Worm (Caenorhabditis elegans): ENCODE data around the gene hosl-1.

hosl-1 gene

ce11 chrX:4616832-4617231, 20.1 kb upstream of the hosl-1 start (continued):
- TF ChIP-seq ceh-28 (tag; optimal IDR thresholded peaks at IDR 0.05) (no peak), ceh-82 (tag; optimal IDR thresholded peaks at IDR 0.05) (no peak), aha-1 (tag) (peak; percentile 66), nhr-237 (tag; optimal IDR thresholded peaks at IDR 0.05) (no peak), snpc-1.2 (GFP tag; IDR thresholded peaks at IDR 0.05) (no peak), fkh-10 (GFP tag; optimal IDR thresholded peaks at IDR 0.05) (no peak), ama-1 (optimal IDR thresholded peaks at IDR 0.05) (no peak), nhr-6 (tag; optimal IDR thresholded peaks at IDR 0.05) (peak; percentile 27), ceh-62 (tag; optimal IDR thresholded peaks at IDR 0.05) (no peak), tra-1 (GFP tag; IDR thresholded peaks at IDR 0.05) (peak; percentile 22; the same call in 1 of the 2 replicates), zag-1 (tag; optimal IDR thresholded peaks at IDR 0.05) (no peak), dve-1 (tag; optimal IDR thresholded peaks at IDR 0.05; ENCODE audit: insufficient read depth) (peak; percentile 11), pqm-1 (tag; optimal IDR thresholded peaks at IDR 0.05) (no peak), lin-39 (tag; optimal IDR thresholded peaks at IDR 0.05) (no peak), zip-2 (tag; optimal IDR thresholded peaks at IDR 0.05) (no peak)

ce11 chrX:4619582-4619981, 17.3 kb upstream of the hosl-1 start, which contains the start of gene pqn-65:
pqn-65 (minus strand) TSS chrX:4619635.
- TF ChIP-seq dpl-1 (GFP tag; optimal IDR thresholded peaks at IDR 0.05) = peak; percentile 44
- peak; percentile 9 for TF ChIP-seq dve-1 (tag; optimal IDR thresholded peaks at IDR 0.05; ENCODE audit: insufficient read depth)
- peak in 1 of 2 experiments; percentile 52 for TF ChIP-seq lsy-2 (tag; optimal IDR thresholded peaks at IDR 0.05)
- TF ChIP-seq aha-1 (tag) = peak; percentile 60
- peak; percentile 7 for TF ChIP-seq hlh-30 (tag; optimal IDR thresholded peaks at IDR 0.05; ENCODE audit: insufficient read depth)
- TF ChIP-seq nhr-111 (GFP tag; optimal IDR thresholded peaks at IDR 0.05) = no peak
- TF ChIP-seq mep-1 (tag; optimal IDR thresholded peaks at IDR 0.05) = no peak
- no peak for TF ChIP-seq lim-7 (GFP tag; IDR thresholded peaks at IDR 0.05)
- peak; percentile 14 for TF ChIP-seq nhr-28 (tag; optimal IDR thresholded peaks at IDR 0.05)
- no peak for TF ChIP-seq unc-130 (GFP tag; optimal IDR thresholded peaks at IDR 0.05)
- TF ChIP-seq mes-2 (tag; optimal IDR thresholded peaks at IDR 0.05; ENCODE audit: poor library complexity, severe bottlenecking) = peak; percentile 49
- no peak for TF ChIP-seq set-16 (GFP tag; IDR thresholded peaks at IDR 0.05)
- peak; percentile 66 for TF ChIP-seq nhr-6 (tag; optimal IDR thresholded peaks at IDR 0.05)
- TF ChIP-seq nhr-76 (tag; optimal IDR thresholded peaks at IDR 0.05) = no peak
- peak; percentile 50; the same call in 1 of the 2 replicates for TF ChIP-seq lin-38 (GFP tag; IDR thresholded peaks at IDR 0.05)

DNA sequence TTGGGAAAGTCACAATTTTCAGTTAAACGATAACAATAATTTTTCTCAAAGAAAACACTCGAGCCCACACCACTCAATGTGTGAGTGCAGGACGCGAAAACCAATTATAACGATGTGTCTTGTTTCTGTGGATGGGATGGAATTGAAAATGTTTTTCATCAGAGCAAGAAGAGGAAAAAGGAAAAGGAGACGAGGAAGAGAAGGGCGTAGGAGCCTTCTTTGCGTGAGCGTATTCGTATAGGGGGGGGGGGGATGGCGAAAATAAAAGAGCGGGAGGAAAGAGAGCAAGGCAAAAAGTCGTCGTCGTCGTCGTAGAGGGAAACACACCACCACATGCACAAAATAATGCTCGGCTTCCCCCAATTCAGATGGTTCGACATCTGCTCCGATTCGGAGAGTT, 16.9 kb upstream of the hosl-1 start:
- TF ChIP-seq zag-1 (tag; optimal IDR thresholded peaks at IDR 0.05) (no peak), ceh-32 (tag; optimal IDR thresholded peaks at IDR 0.05; ENCODE audit: poor library complexity) (no peak), fkh-10 (GFP tag; optimal IDR thresholded peaks at IDR 0.05) (peak; percentile 46), lim-7 (GFP tag; IDR thresholded peaks at IDR 0.05) (no peak), set-16 (GFP tag; IDR thresholded peaks at IDR 0.05) (peak; percentile 38), ama-1 (optimal IDR thresholded peaks at IDR 0.05) (no peak), lin-39 (tag; optimal IDR thresholded peaks at IDR 0.05) (no peak), tra-1 (GFP tag; IDR thresholded peaks at IDR 0.05) (no peak), daf-8 (GFP tag; IDR thresholded peaks at IDR 0.05) (no peak), saeg-2 (GFP tag; IDR thresholded peaks at IDR 0.05) (no peak), mxl-2 (GFP tag; conservative IDR thresholded peaks at IDR 0.05) (no peak), sdz-12 (GFP tag; optimal IDR thresholded peaks at IDR 0.05) (no peak), ztf-7 (tag; optimal IDR thresholded peaks at IDR 0.05) (no peak), Y105C5A.15 (GFP tag; IDR thresholded peaks at IDR 0.05) (no peak)

DNA sequence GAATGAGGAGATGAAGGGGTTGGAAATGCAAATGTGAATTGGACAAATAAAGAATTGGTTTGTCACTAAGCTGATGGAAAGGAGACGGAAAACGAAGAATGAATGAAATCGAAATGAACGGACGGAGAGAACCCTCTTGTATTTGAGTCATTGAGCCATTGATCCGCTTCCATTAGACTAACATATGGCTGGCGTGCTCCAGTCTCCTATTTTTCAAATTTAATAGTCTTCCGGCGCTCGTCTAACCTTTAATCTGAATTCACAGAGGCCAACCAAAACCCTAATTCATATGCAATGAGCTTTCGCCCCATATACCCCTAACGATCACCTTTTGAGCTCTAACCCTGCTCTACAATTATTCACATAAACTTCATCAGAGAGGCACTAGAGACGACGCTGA, 14.9 kb upstream of the hosl-1 start, which contains the start of gene C46C11.3:
Gene C46C11.3 (plus strand): TSS at position 301 of the 400 bp plus-strand sequence.
- TF ChIP-seq ceh-20 (GFP tag; IDR thresholded peaks at IDR 0.05) = no peak
- TF ChIP-seq snpc-1.2 (GFP tag; IDR thresholded peaks at IDR 0.05) = no peak
- no peak for TF ChIP-seq spr-3 (GFP tag; optimal IDR thresholded peaks at IDR 0.05)
- TF ChIP-seq duxl-1 (tag; optimal IDR thresholded peaks at IDR 0.05; ENCODE audit: poor library complexity) = no peak
- no peak for TF ChIP-seq nhr-25 (tag; optimal IDR thresholded peaks at IDR 0.05; ENCODE audit: borderline replicate concordance, insufficient read depth)
- TF ChIP-seq madf-9 (GFP tag; conservative IDR thresholded peaks at IDR 0.05) = no peak
- no peak for TF ChIP-seq skn-1 (tag; optimal IDR thresholded peaks at IDR 0.05)
- no peak for TF ChIP-seq lsy-2 (tag; optimal IDR thresholded peaks at IDR 0.05)
